Worm (Caenorhabditis elegans) whole organism, young adult: ENCODE data around the gene wht-7.

Experiments used
- F52B5.7 ChIP-seq: sonication (generic microtip); optimal IDR thresholded peaks from 2 replicates; lab custom pipeline; 2016; ENCODE audit warnings: mild to moderate bottlenecking, missing genetic modification characterization, missing compliant biosample characterization
- T07F8.4 ChIP-seq: sonication (generic microtip); optimal IDR thresholded peaks from 2 replicates; lab custom pipeline; 2016; ENCODE audit warnings: mild to moderate bottlenecking, missing genetic modification characterization, moderate library complexity, missing compliant biosample characterization
- Y67H2A.10 ChIP-seq: fragments of 200-800 bp; sonication (Bioruptor generic); conservative IDR thresholded peaks from 2 replicates; pipeline ENCODE4 v1.3.6; 2022; ENCODE audit warnings: missing genetic modification reagents, missing genetic modification characterization, missing compliant biosample characterization
- ZK185.1 ChIP-seq: sonication (generic microtip); optimal IDR thresholded peaks from 2 replicates; lab custom pipeline; 2016; ENCODE audit warnings: mild to moderate bottlenecking, missing genetic modification characterization, missing compliant biosample characterization; ENCODE audit not compliant: poor library complexity, severe bottlenecking
- akir-1 ChIP-seq: fragments of 200-800 bp; sonication (Bioruptor generic); optimal IDR thresholded peaks from 2 replicates; lab custom pipeline; 2018; ENCODE audit warnings: mild to moderate bottlenecking, missing genetic modification characterization, moderate library complexity, missing compliant biosample characterization
- ama-1 ChIP-seq, 3 experiments: fragments of 150-350 bp in 1 of 3; sonication (generic microtip) in 2 of 3; optimal IDR thresholded peaks; 2 replicates each; lab custom pipeline; 2014 to 2018; ENCODE audit warnings: missing biosample characterization in 2 of 3, missing genetic modification characterization in 2 of 3, missing genetic modification reagents in 2 of 3
- athp-1 ChIP-seq: sonication (generic microtip); optimal IDR thresholded peaks from 2 replicates; lab custom pipeline; 2017; ENCODE audit warnings: mild to moderate bottlenecking, missing genetic modification characterization, missing compliant biosample characterization
- attf-6 ChIP-seq: fragments of 200-800 bp; sonication (Bioruptor generic); IDR thresholded peaks from 2 replicates; pipeline ENCODE4 v1.3.6; 2022; ENCODE audit warnings: missing genetic modification reagents, missing genetic modification characterization, missing compliant biosample characterization
- ccch-3 ChIP-seq: fragments of 200-800 bp; sonication (Bioruptor generic); optimal IDR thresholded peaks from 2 replicates; lab custom pipeline; 2018; ENCODE audit warnings: mild to moderate bottlenecking, missing genetic modification characterization, missing compliant biosample characterization
- cebp-1 ChIP-seq, 2 experiments: fragments of 200-800 bp in 1 of 2; sonication (Bioruptor generic) in 1 of 2; sonication (generic microtip) in 1 of 2; IDR thresholded peaks in 1 of 2; optimal IDR thresholded peaks in 1 of 2; 2 replicates each; pipeline versions ENCODE4 v1.3.6 to Lab custom; 2017 to 2022; ENCODE audit warnings: missing compliant biosample characterization in 2 of 2, missing genetic modification characterization in 2 of 2, mild to moderate bottlenecking in 1 of 2, missing genetic modification reagents in 1 of 2, moderate library complexity in 1 of 2
- chd-7 ChIP-seq: sonication (generic microtip); optimal IDR thresholded peaks from 2 replicates; lab custom pipeline; 2016; ENCODE audit warnings: mild to moderate bottlenecking, missing genetic modification characterization, moderate library complexity, missing compliant biosample characterization
- dox-1 ChIP-seq: fragments of 200-800 bp; sonication (Bioruptor generic); IDR thresholded peaks from 2 replicates; pipeline ENCODE4 v1.3.6; 2022; ENCODE audit warnings: missing genetic modification reagents, missing genetic modification characterization, missing compliant biosample characterization
- ekl-4 ChIP-seq: fragments of 200-800 bp; sonication (Bioruptor generic); IDR thresholded peaks from 2 replicates; pipeline ENCODE4 v1.3.6; 2022; ENCODE audit warnings: missing genetic modification reagents, missing genetic modification characterization, missing compliant biosample characterization
- him-1 ChIP-seq: sonication (generic microtip); optimal IDR thresholded peaks from 2 replicates; lab custom pipeline; 2016; ENCODE audit warnings: missing genotype, missing genetic modification reagents, missing genetic modification characterization, missing compliant biosample characterization
- lag-1 ChIP-seq: fragments of 200-800 bp; sonication (Bioruptor generic); IDR thresholded peaks from 2 replicates; pipeline ENCODE4 v1.3.6; 2022; ENCODE audit warnings: missing genetic modification reagents, missing genetic modification characterization, missing compliant biosample characterization
- lin-35 ChIP-seq, 3 experiments: fragments of 150-350 bp in 2 of 3; sonication (generic microtip) in 1 of 3; optimal IDR thresholded peaks; 2 replicates each; lab custom pipeline; 2014 to 2018; ENCODE audit warnings: missing biosample characterization in 3 of 3, missing genetic modification characterization in 3 of 3, missing genetic modification reagents in 3 of 3
- lin-40 ChIP-seq: sonication (generic microtip); optimal IDR thresholded peaks from 2 replicates; lab custom pipeline; 2016; ENCODE audit warnings: missing genetic modification characterization, mild to moderate bottlenecking, missing compliant biosample characterization, missing genotype, missing genetic modification reagents
- madf-8 ChIP-seq: fragments of 200-800 bp; sonication (Bioruptor generic); conservative IDR thresholded peaks from 2 replicates; pipeline ENCODE4 v1.3.6; 2022; ENCODE audit warnings: missing genetic modification reagents, missing genetic modification characterization, missing compliant biosample characterization
- mcd-1 ChIP-seq: fragments of 200-800 bp; sonication (Bioruptor generic); IDR thresholded peaks from 2 replicates; pipeline ENCODE4 v1.3.6; 2022; ENCODE audit warnings: missing genetic modification reagents, missing genetic modification characterization, missing compliant biosample characterization
- nfyb-1 ChIP-seq: fragments of 200-800 bp; sonication (Bioruptor generic); IDR thresholded peaks from 2 replicates; pipeline ENCODE4 v1.3.6; 2022; ENCODE audit warnings: missing genetic modification reagents, missing genetic modification characterization, missing compliant biosample characterization
- nhr-120 ChIP-seq: fragments of 200-800 bp; sonication (Bioruptor generic); IDR thresholded peaks from 2 replicates; pipeline ENCODE4 v1.3.6; 2022; ENCODE audit warnings: missing genetic modification characterization, missing compliant biosample characterization
- pbrm-1 ChIP-seq: fragments of 200-800 bp; sonication (Bioruptor generic); IDR thresholded peaks from 2 replicates; pipeline ENCODE4 v1.3.6; 2022; ENCODE audit warnings: missing genetic modification reagents, missing genetic modification characterization, missing compliant biosample characterization
- rcor-1 ChIP-seq: fragments of 200-800 bp; sonication (Bioruptor generic); IDR thresholded peaks from 2 replicates; pipeline ENCODE4 v1.3.6; 2022; ENCODE audit warnings: missing genetic modification reagents, missing genetic modification characterization, missing compliant biosample characterization
- rec-8 ChIP-seq, 2 experiments: sonication (generic microtip); optimal IDR thresholded peaks; 2 replicates each; lab custom pipeline; 2016; ENCODE audit warnings: mild to moderate bottlenecking in 2 of 2, missing genetic modification characterization in 2 of 2, missing genetic modification reagents in 2 of 2, missing genotype in 2 of 2, missing biosample characterization in 1 of 2, missing compliant biosample characterization in 1 of 2, moderate library complexity in 1 of 2
- repo-1 ChIP-seq: sonication (generic microtip); optimal IDR thresholded peaks from 2 replicates; lab custom pipeline; 2017; ENCODE audit warnings: mild to moderate bottlenecking, missing genetic modification characterization, missing compliant biosample characterization
- sdz-38 ChIP-seq: sonication (generic microtip); optimal IDR thresholded peaks from 2 replicates; lab custom pipeline; 2016; ENCODE audit warnings: missing genotype, missing genetic modification characterization, missing compliant biosample characterization
- snpc-1.1 ChIP-seq: sonication (generic microtip); optimal IDR thresholded peaks from 2 replicates; lab custom pipeline; 2017; ENCODE audit warnings: missing genetic modification characterization, mild to moderate bottlenecking, missing compliant biosample characterization, antibody characterized with exemption, moderate library complexity, missing genotype, missing genetic modification reagents; ENCODE audit not compliant: insufficient read depth
- snpc-4 ChIP-seq, 5 experiments: fragments of 150-350 bp in 1 of 5; sonication (generic microtip) in 4 of 5; optimal IDR thresholded peaks; 2 replicates each; lab custom pipeline; 2014 to 2018; ENCODE audit warnings: missing genetic modification characterization in 5 of 5, missing biosample characterization in 3 of 5, antibody characterized with exemption in 2 of 5, mild to moderate bottlenecking in 2 of 5, missing compliant biosample characterization in 2 of 5, missing genotype in 2 of 5, moderate library complexity in 2 of 5, missing genetic modification reagents in 1 of 5
- tlf-1 ChIP-seq: fragments of 200-800 bp; sonication (Bioruptor generic); optimal IDR thresholded peaks from 2 replicates; lab custom pipeline; 2018; ENCODE audit warnings: mild to moderate bottlenecking, missing genetic modification characterization, missing compliant biosample characterization
- zfh-2 ChIP-seq: fragments of 200-800 bp; sonication (Bioruptor generic); conservative IDR thresholded peaks from 2 replicates; pipeline ENCODE4 v1.3.6; 2022; ENCODE audit warnings: missing genetic modification reagents, missing genetic modification characterization, missing compliant biosample characterization
- zim-3 ChIP-seq: sonication (generic microtip); optimal IDR thresholded peaks from 2 replicates; lab custom pipeline; 2017; ENCODE audit warnings: mild to moderate bottlenecking, missing genetic modification characterization, moderate library complexity, missing compliant biosample characterization
- ztf-18 ChIP-seq: sonication (generic microtip); optimal IDR thresholded peaks from 2 replicates; lab custom pipeline; 2016; ENCODE audit warnings: missing genotype, mild to moderate bottlenecking, missing genetic modification characterization, missing compliant biosample characterization
- ztf-26 ChIP-seq: sonication (generic microtip); optimal IDR thresholded peaks from 2 replicates; lab custom pipeline; 2017; ENCODE audit warnings: missing genetic modification characterization, missing compliant biosample characterization

wht-7 gene

DNA sequence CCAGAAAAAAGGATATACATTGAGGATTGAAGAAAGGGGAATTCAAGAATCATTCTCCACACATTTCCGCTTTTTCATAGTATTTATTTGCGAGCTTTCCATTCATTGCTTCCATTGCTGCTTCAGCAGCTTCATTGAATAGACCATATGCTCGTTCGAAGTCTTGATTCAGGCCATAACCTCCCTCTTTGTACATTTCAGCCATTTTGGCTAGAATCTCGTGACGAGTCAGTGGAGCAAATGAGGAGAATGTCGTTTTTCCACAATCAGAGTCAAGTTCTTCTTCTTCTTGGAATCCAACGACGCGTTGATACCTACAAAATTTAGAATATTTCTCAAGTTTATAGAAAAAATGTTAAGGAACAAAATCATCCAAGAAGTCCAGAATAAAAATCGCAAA lies 15.8 kb upstream of the wht-7 start:
- TF ChIP-seq lin-35 (GFP tag; optimal IDR thresholded peaks at IDR 0.05; lab: Kevin White, UChicago) (no peak), Y67H2A.10 (no peak), ztf-26 (tag; lab: Kevin White, UChicago) (peak; percentile 3), dox-1 (GFP tag; lab: Robert Waterston, UW) (no peak), snpc-1.1 (tag; lab: Kevin White, UChicago) (no peak), ekl-4 (GFP tag; lab: Robert Waterston, UW) (peak; percentile 9; the same call in 1 of the 2 replicates), chd-7 (tag; lab: Kevin White, UChicago) (peak; percentile 7), ztf-18 (tag; lab: Kevin White, UChicago) (no peak), attf-6 (GFP tag; lab: Robert Waterston, UW) (no peak), mcd-1 (GFP tag; lab: Robert Waterston, UW) (no peak), snpc-4 (GFP tag; optimal IDR thresholded peaks at IDR 0.05; lab: Kevin White, UChicago) (no peak), snpc-4 (tag; optimal IDR thresholded peaks at IDR 0.05; lab: Kevin White, UChicago) (no peak)

DNA sequence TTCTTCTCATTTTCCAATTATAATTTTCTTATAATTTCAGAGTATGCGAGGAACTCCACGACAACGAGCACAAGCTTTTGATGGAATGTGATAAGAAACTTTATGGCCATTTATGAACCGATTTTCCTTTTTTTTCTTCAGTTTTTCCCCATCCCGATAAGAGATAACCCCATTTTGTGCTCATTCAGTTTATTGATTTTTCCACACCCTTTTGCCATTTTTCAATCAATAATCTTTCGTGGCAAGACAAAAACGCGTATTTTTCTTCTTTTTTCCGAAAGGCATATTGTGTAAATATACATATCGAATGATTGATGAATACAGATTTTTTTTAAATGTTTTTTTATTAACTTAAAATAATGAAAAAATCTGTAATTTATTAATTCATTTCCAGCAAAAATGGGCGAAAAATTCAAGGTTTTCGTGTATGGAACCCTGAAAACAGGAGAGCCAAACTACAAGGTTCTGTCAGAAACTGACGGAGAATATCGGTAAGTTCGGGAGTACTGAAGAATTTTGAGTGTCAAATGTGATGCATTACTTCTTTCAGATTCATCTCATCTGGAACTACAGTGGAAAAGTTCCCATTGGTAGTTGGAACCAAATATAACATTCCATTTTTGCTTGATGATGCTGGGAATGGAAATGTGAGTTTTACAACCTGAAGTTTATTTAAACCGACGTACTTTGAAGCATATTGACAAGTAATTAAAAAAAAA lies 15.0 kb upstream of the wht-7 start, which contains the start of gene F42A10.9:
Gene F42A10.9, plus strand, starts transcription at position 321 of the 719 bp plus-strand sequence.
- no peak for TF ChIP-seq rec-8 (tag; optimal IDR thresholded peaks at IDR 0.05; lab: Kevin White, UChicago)
- peak; percentile 59 for TF ChIP-seq athp-1 (tag; lab: Kevin White, UChicago)
- TF ChIP-seq him-1 (tag; lab: Kevin White, UChicago) = peak; percentile 5
- 0 out of 2 replicates have a peak, but pooled peaks have one; percentile 42 for TF ChIP-seq nhr-120
- peak; percentile 47 for TF ChIP-seq tlf-1 (GFP tag; lab: Kevin White, UChicago)
- TF ChIP-seq ztf-18 (tag; lab: Kevin White, UChicago) = peak; percentile 20
- TF ChIP-seq lag-1 (GFP tag; lab: Robert Waterston, UW) = no peak
- TF ChIP-seq akir-1 = no peak
- TF ChIP-seq cebp-1 (GFP tag; IDR thresholded peaks at IDR 0.05; lab: Robert Waterston, UW) = no peak
- TF ChIP-seq cebp-1 (tag; optimal IDR thresholded peaks at IDR 0.05; lab: Kevin White, UChicago) = peak; percentile 59
- no peak for TF ChIP-seq zfh-2 (GFP tag; lab: Robert Waterston, UW)
- TF ChIP-seq nfyb-1 = 0 out of 2 replicates have a peak, but pooled peaks have one; percentile 46
- no peak for TF ChIP-seq zim-3 (tag; lab: Kevin White, UChicago)
- no peak for TF ChIP-seq ccch-3 (GFP tag; lab: Kevin White, UChicago)
- no peak for TF ChIP-seq rcor-1
- TF ChIP-seq madf-8 (GFP tag; lab: Robert Waterston, UW) = no peak
- TF ChIP-seq sdz-38 (tag; lab: Kevin White, UChicago) = no peak
- TF ChIP-seq snpc-4 (GFP tag; optimal IDR thresholded peaks at IDR 0.05; lab: Kevin White, UChicago) = no peak
- peak in 1 of 4 experiments; percentile 36 for TF ChIP-seq snpc-4 (tag; optimal IDR thresholded peaks at IDR 0.05; lab: Kevin White, UChicago)
- peak; percentile 11 for TF ChIP-seq lin-40
- peak; percentile 38; the same call in 1 of the 2 replicates for TF ChIP-seq pbrm-1 (GFP tag; lab: Robert Waterston, UW)
- peak; percentile 49 for TF ChIP-seq repo-1 (tag; lab: Kevin White, UChicago)
- TF ChIP-seq F52B5.7 (tag; lab: Kevin White, UChicago) = peak; percentile 55
- TF ChIP-seq ama-1 (optimal IDR thresholded peaks at IDR 0.05; lab: Kevin White, UChicago) = peak; percentile 35
- TF ChIP-seq ama-1 (GFP tag; optimal IDR thresholded peaks at IDR 0.05; lab: Kevin White, UChicago) = peak in 1 of 2 experiments; percentile 2
- TF ChIP-seq T07F8.4 (tag; lab: Kevin White, UChicago) = peak; percentile 9
- TF ChIP-seq ZK185.1 (tag; lab: Kevin White, UChicago) = peak; percentile 16
- peak; percentile 42; the same call in 1 of the 2 replicates for TF ChIP-seq ekl-4 (GFP tag; lab: Robert Waterston, UW)
